Fruit fly (Drosophila melanogaster): ENCODE results near the gene TwdlZ.

The TwdlZ gene

DNA sequence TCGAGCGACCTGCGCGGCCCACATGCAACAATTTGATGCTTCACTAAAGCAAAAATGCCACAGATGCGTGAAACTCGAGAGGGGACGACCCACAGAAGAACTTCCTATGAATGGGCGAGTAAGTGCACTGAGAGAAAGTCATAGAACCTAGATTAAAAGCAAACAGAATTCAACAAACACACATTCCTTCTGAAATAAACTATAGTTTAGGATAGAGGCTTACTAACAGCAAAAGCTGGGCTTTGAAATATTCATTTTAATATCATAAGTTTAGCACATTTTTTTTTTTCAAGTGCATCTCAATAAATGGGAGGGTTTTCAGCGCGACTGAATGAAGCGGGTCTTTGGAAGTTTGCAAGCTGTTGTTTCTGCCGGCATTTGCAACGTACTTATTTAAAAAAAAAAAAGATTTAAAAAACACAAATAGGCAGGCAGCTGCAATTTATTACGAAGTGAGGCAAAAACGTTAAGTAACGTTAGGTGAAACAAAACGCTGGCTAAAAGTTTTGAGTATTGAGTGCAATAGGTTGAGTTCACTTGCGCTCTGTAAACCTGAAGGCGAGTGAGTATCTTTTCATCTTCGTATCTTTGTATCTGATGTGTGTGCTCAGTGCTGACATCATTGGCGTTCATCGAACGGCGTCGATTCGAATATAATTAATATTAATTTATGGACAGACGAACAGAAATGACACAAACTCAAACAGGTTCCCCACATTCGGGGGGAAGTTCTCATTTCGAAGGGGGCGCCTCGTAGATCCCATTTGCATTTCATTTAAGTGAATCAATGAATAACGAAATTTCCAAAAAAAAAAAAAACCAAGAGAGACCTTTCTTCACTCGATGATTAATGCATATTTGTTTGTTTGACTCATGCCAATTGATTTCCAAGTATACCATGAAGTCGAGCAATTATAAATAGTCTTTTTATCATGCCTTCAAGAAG is 35.2 kb downstream of the TwdlZ start (continued):
- TF ChIP-seq ab (GFP tag; optimal IDR thresholded peaks at IDR 0.05) (no peak), CG11398 (GFP tag; optimal IDR thresholded peaks at IDR 0.05) (no peak), CG18599 (GFP tag; optimal IDR thresholded peaks at IDR 0.05) (peak; percentile 13), mld (GFP tag; IDR thresholded peaks at IDR 0.05; ENCODE audit: partially characterized antibody) (no peak), cato (GFP tag; optimal IDR thresholded peaks at IDR 0.05; ENCODE audit: borderline replicate concordance) (peak; percentile 25), caup (GFP tag; optimal IDR thresholded peaks at IDR 0.05; ENCODE audit: severe bottlenecking) (no peak), grn (GFP tag; optimal IDR thresholded peaks at IDR 0.05) (no peak), br (optimal IDR thresholded peaks at IDR 0.05) (no peak), mirr (GFP tag; optimal IDR thresholded peaks at IDR 0.05) (no peak), grau (tag; optimal IDR thresholded peaks at IDR 0.05) (no peak), Mad (GFP tag; optimal IDR thresholded peaks at IDR 0.05) (no peak), B-H2 (GFP tag; optimal IDR thresholded peaks at IDR 0.05) (no peak), esg (GFP tag; conservative IDR thresholded peaks at IDR 0.05) (peak; percentile 65), nau (GFP tag; optimal IDR thresholded peaks at IDR 0.05) (peak; percentile 25), D19B (GFP tag; optimal IDR thresholded peaks at IDR 0.05) (no peak), Ravus (GFP tag; IDR thresholded peaks at IDR 0.05) (no peak), CG2875 (GFP tag; optimal IDR thresholded peaks at IDR 0.05) (peak; percentile 37), Elba2 (GFP tag; optimal IDR thresholded peaks at IDR 0.05) (no peak), ash1 (GFP tag; optimal IDR thresholded peaks at IDR 0.05) (no peak), CrebB (tag; optimal IDR thresholded peaks at IDR 0.05) (no peak), Mes4 (GFP tag; optimal IDR thresholded peaks at IDR 0.05) (no peak), CG10462 (GFP tag; optimal IDR thresholded peaks at IDR 0.05) (no peak), dpn (GFP tag; optimal IDR thresholded peaks at IDR 0.05) (peak; percentile 29 to 68), CG2199 (GFP tag; IDR thresholded peaks at IDR 0.05) (peak; percentile 70; the same call in 1 of the 3 replicates), ftz-f1 (GFP tag; optimal IDR thresholded peaks at IDR 0.05) (no peak), CG6765 (GFP tag; optimal IDR thresholded peaks at IDR 0.05) (no peak), CG16779 (GFP tag; IDR thresholded peaks at IDR 0.05) (no peak), dmrt99B (tag; optimal IDR thresholded peaks at IDR 0.05) (peak; percentile 61), trh (GFP tag; optimal IDR thresholded peaks at IDR 0.05) (no peak), CG9727 (GFP tag; optimal IDR thresholded peaks at IDR 0.05) (peak; percentile 71), CG1529 (GFP tag; optimal IDR thresholded peaks at IDR 0.05) (no peak), tup (GFP tag; optimal IDR thresholded peaks at IDR 0.05) (peak; percentile 23), tna (GFP tag; IDR thresholded peaks at IDR 0.05; ENCODE audit: partially characterized antibody) (no peak), CG10543 (GFP tag; optimal IDR thresholded peaks at IDR 0.05) (no peak), rib (GFP tag; IDR thresholded peaks at IDR 0.05) (no peak), ci (GFP tag; IDR thresholded peaks at IDR 0.05) (peak; percentile 80), chif (GFP tag; optimal IDR thresholded peaks at IDR 0.05) (peak; percentile 30 to 55), CG1792 (GFP tag; optimal IDR thresholded peaks at IDR 0.05) (no peak), CG13287 (GFP tag; IDR thresholded peaks at IDR 0.05; ENCODE audit: partially characterized antibody) (no peak), sug (tag; optimal IDR thresholded peaks at IDR 0.05) (no peak), TFAM (GFP tag; optimal IDR thresholded peaks at IDR 0.05) (no peak), cad (GFP tag; optimal IDR thresholded peaks at IDR 0.05) (no peak), fd102C (GFP tag; optimal IDR thresholded peaks at IDR 0.05) (peak; percentile 12), az2 (GFP tag; optimal IDR thresholded peaks at IDR 0.05) (peak; percentile 55), Aef1 (GFP tag; IDR thresholded peaks at IDR 0.05) (peak; percentile 35; the same call in 2 of the 3 replicates), Tbp (GFP tag; optimal IDR thresholded peaks at IDR 0.05) (no peak), CG17359 (tag; optimal IDR thresholded peaks at IDR 0.05) (peak; percentile 53), ase (GFP tag; IDR thresholded peaks at IDR 0.05) (peak; percentile 46; the same call in 1 of the 3 replicates), pum (GFP tag; optimal IDR thresholded peaks at IDR 0.05) (peak; percentile 65)

Measured in whole organism, embryonic.